Worm (Caenorhabditis elegans) whole organism, young adult: ENCODE data around the gene cogc-6.

Experiments used
- akir-1 ChIP-seq: fragments of 200-800 bp; sonication (Bioruptor generic); optimal IDR thresholded peaks from 2 replicates; lab custom pipeline; 2018; ENCODE audit warnings: mild to moderate bottlenecking, missing genetic modification characterization, moderate library complexity, missing compliant biosample characterization
- athp-1 ChIP-seq: sonication (generic microtip); optimal IDR thresholded peaks from 2 replicates; lab custom pipeline; 2017; ENCODE audit warnings: mild to moderate bottlenecking, missing genetic modification characterization, missing compliant biosample characterization
- lin-35 ChIP-seq, 3 experiments: fragments of 150-350 bp in 2 of 3; sonication (generic microtip) in 1 of 3; optimal IDR thresholded peaks; 2 replicates each; lab custom pipeline; 2014 to 2018; ENCODE audit warnings: missing biosample characterization in 3 of 3, missing genetic modification characterization in 3 of 3, missing genetic modification reagents in 3 of 3

ce11 chrV:8212816-8213215 lies 8.3 kb downstream of the cogc-6 start:
- TF ChIP-seq athp-1 (tag; lab: Kevin White, UChicago) (no peak), akir-1 (GFP tag; lab: Kevin White, UChicago) (no peak), lin-35 (GFP tag; optimal IDR thresholded peaks at IDR 0.05; lab: Kevin White, UChicago) (no peak)
